Worm (Caenorhabditis elegans): Measurements from ENCODE around the gene C52E4.12.

DNA sequence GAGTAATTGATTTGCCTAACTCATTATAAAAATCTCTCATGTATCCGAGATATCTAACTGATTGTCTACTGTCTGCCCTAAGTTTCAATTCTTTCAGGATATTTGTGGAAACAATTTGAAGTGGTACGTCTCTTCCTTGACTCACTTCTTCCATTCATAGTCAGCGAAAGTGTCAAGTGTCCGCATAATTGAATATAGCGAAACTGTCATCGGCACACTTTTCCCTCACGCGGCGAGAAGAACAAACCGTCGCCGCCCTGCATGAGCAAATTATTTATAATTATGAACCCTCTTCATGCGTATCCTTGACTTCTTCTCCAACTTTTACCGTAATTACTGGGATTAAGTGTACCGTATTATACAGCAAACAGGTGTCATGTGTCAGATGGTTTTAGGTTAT is 47.4 kb upstream of the C52E4.12 start:
- no peak for TF ChIP-seq elt-2 (tag; optimal IDR thresholded peaks at IDR 0.05)
- TF ChIP-seq ceh-9 (tag; optimal IDR thresholded peaks at IDR 0.05): no peak
- TF ChIP-seq che-1 (tag; optimal IDR thresholded peaks at IDR 0.05): no peak
- no peak for TF ChIP-seq tbx-2 (tag; optimal IDR thresholded peaks at IDR 0.05)
- no peak for TF ChIP-seq K02D7.2 (tag; optimal IDR thresholded peaks at IDR 0.05)
- TF ChIP-seq nhr-11 (tag; optimal IDR thresholded peaks at IDR 0.05): no peak
- TF ChIP-seq pha-4 (tag; optimal IDR thresholded peaks at IDR 0.05): no peak
- no peak for TF ChIP-seq pha-2 (tag; optimal IDR thresholded peaks at IDR 0.05)
- TF ChIP-seq zip-5 (tag; optimal IDR thresholded peaks at IDR 0.05): no peak
- no peak for TF ChIP-seq hlh-8 (tag; optimal IDR thresholded peaks at IDR 0.05)

All from whole organism, late embryonic.